Worm (Caenorhabditis elegans): Measurements from ENCODE around the gene nol-9.
"Not testable (repeated sequence)": the region's sequence is repeated elsewhere in the genome, so short reads cannot be mapped to it uniquely, and the experiment has no call there.

DNA sequence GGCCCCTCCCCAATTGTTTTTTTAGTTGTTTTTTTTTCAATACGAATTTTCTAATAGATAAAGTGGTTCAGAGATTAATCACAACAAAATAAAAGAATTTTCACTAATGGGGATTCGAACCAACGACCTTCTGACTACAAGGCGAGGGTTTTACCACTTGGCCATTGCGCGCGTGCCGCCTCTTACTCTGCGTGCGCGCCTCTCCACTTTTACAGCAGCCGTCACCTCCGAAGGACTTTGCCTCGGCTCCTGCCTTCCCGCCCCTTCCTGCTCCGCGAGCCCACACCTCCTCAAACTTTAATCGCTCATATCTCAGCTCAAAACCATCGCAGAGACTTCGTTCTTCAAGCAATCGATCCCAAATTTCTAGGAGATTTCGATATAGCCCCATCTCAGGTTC is 7.8 kb downstream of the nol-9 start:
- not testable (repeated sequence) for TF ChIP-seq cebp-2 (GFP tag; IDR thresholded peaks at IDR 0.05); efl-1 (GFP tag; optimal IDR thresholded peaks at IDR 0.05); Y67H2A.10 (GFP tag; conservative IDR thresholded peaks at IDR 0.05); nhr-90 (tag; optimal IDR thresholded peaks at IDR 0.05); F57A8.1 (GFP tag; optimal IDR thresholded peaks at IDR 0.05)
- TF ChIP-seq him-1 (tag; optimal IDR thresholded peaks at IDR 0.05) (peak; percentile 46), egrh-3 (GFP tag; IDR thresholded peaks at IDR 0.05) (peak; percentile 87; the same call in 1 of the 2 replicates), snpc-4 (GFP tag; optimal IDR thresholded peaks at IDR 0.05) (peak; percentile 38), snpc-4 (tag; optimal IDR thresholded peaks at IDR 0.05) (peak in 3 of 4 experiments; percentile 68 to 95 (median 92))
